Worm (Caenorhabditis elegans) whole organism, L3 larva: Measurements from ENCODE around the gene srw-20.

Experiments used
- ama-1 ChIP-seq: fragments of 150-350 bp; optimal IDR thresholded peaks from 2 replicates; lab custom pipeline; 2018
- elt-3 ChIP-seq, 3 experiments: fragments of 150-350 bp in 1 of 3; sonication (generic microtip) in 2 of 3; optimal IDR thresholded peaks; 2 replicates in 2 of 3; 4 replicates in 1 of 3; lab custom pipeline; 2014 to 2017; ENCODE audit warnings: missing biosample characterization in 3 of 3, missing genetic modification characterization in 3 of 3
- jun-1 ChIP-seq: fragments of 150-350 bp; optimal IDR thresholded peaks from 2 replicates; lab custom pipeline; 2014; ENCODE audit warnings: missing biosample characterization, missing genetic modification reagents, missing genetic modification characterization
- lin-39 ChIP-seq: fragments of 150-350 bp; optimal IDR thresholded peaks from 2 replicates; lab custom pipeline; 2018; ENCODE audit warnings: missing biosample characterization, missing genetic modification reagents, missing genetic modification characterization
- nhr-11 ChIP-seq: fragments of 150-350 bp; optimal IDR thresholded peaks from 2 replicates; lab custom pipeline; 2014; ENCODE audit warnings: missing biosample characterization, missing genetic modification characterization
- nhr-12 ChIP-seq: fragments of 150-350 bp; optimal IDR thresholded peaks from 2 replicates; lab custom pipeline; 2014; ENCODE audit warnings: missing biosample characterization, missing genetic modification characterization
- nhr-23 ChIP-seq: fragments of 150-350 bp; optimal IDR thresholded peaks from 2 replicates; lab custom pipeline; 2014; ENCODE audit warnings: missing biosample characterization, missing genetic modification reagents, missing genetic modification characterization
- nhr-237 ChIP-seq: fragments of 150-350 bp; optimal IDR thresholded peaks from 2 replicates; lab custom pipeline; 2014; ENCODE audit warnings: missing biosample characterization, missing genetic modification characterization
- nhr-28 ChIP-seq: fragments of 150-350 bp; optimal IDR thresholded peaks from 2 replicates; lab custom pipeline; 2014; ENCODE audit warnings: missing biosample characterization, missing genetic modification characterization
- pqm-1 ChIP-seq: fragments of 150-350 bp; optimal IDR thresholded peaks from 2 replicates; lab custom pipeline; 2017; ENCODE audit warnings: missing biosample characterization, missing genetic modification characterization, inconsistent platforms
- sea-2 ChIP-seq: fragments of 150-350 bp; sonication (generic microtip); optimal IDR thresholded peaks from 4 replicates; lab custom pipeline; 2014; ENCODE audit warnings: missing biosample characterization, missing genetic modification reagents, missing genetic modification characterization
- zag-1 ChIP-seq: fragments of 150-350 bp; optimal IDR thresholded peaks from 2 replicates; lab custom pipeline; 2014; ENCODE audit warnings: missing biosample characterization, missing genetic modification characterization
- ztf-11 ChIP-seq: fragments of 150-350 bp; optimal IDR thresholded peaks from 2 replicates; lab custom pipeline; 2014; ENCODE audit warnings: missing biosample characterization, missing genetic modification characterization

DNA sequence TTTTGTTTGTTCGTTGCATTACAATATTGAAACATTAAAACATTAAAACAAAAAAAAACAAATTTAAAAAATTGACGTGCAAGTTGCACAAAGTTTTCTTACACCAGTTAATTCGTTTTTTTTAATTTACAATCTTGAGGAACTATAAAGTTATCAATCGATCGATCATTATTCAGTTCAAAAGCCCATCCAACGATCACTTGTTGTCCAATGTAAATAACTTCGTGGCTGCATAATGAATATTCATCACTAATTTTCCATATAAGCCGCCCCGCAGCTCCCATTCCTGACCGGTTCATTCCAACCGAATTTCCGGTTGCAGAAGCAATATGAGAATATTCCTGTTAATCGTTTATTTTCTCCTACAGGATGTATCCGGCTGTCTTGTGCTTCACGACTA, 37.4 kb downstream of the srw-20 start, which contains the start of gene hpo-33:
- TF ChIP-seq lin-39 (no peak), nhr-237 (tag; lab: Kevin White, UChicago) (no peak), zag-1 (tag; lab: Kevin White, UChicago) (no peak), sea-2 (GFP tag; lab: Kevin White, UChicago) (no peak), nhr-11 (no peak), jun-1 (no peak), ama-1 (no peak), nhr-28 (tag; lab: Kevin White, UChicago) (no peak), ztf-11 (tag; lab: Kevin White, UChicago) (no peak), nhr-12 (tag; lab: Kevin White, UChicago) (no peak), pqm-1 (tag; lab: Kevin White, UChicago) (no peak), elt-3 (tag; optimal IDR thresholded peaks at IDR 0.05; lab: Kevin White, UChicago) (no peak), nhr-23 (no peak)
